Worm (Caenorhabditis elegans): ENCODE data around the gene R12C12.7.
A peak's percentile ranks its signal among the peaks of the same experiment; 100 is the strongest.

The R12C12.7 gene

DNA sequence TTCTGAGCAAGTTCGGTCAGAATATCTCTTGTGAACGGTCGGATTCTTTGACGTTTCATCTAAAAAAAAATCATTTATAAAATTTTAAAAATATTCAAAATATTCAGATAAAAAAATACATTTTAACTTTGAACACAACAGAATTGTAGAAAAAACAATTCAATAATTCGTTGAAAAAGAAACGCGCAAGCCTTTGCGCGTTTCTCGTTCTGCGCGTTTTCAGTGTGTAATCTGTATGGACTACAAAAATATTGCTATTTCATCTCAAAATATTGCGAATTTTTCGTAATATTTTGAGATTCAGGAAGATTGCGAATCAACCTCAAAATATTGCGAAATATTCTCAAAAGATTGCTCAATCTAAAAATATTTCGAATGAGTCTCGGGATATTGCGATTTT lies at the start of gene R12C12.7 (continued):
- TF ChIP-seq ceh-82 (tag; optimal IDR thresholded peaks at IDR 0.05) = no peak
- TF ChIP-seq fos-1 (tag; optimal IDR thresholded peaks at IDR 0.05) = no peak

DNA sequence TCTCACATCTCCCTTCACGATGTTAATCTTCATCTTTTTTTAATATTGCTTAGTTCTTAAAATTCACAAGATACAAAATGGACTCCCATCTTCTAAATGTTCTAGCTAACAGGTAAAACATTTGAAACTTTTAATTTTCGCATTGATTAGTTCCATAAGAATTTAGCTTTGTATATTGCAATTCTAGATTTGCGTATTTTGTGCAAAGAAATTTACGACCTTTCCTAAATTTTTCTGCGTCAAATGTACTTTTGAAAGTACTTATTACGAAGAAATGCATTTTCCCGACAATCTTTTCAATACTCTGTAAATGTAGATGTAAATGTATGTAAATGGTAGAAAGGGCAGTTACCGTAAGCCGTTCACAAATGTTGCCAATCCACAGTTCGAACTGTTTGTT lies 48.2 kb upstream of the R12C12.7 start:
- TF ChIP-seq nhr-237 (tag; optimal IDR thresholded peaks at IDR 0.05) = no peak
- TF ChIP-seq efl-1 (optimal IDR thresholded peaks at IDR 0.05) = no peak
- TF ChIP-seq efl-1 (GFP tag; optimal IDR thresholded peaks at IDR 0.05 in 1 of 2) = peak in 1 of 2 experiments; percentile 55

DNA sequence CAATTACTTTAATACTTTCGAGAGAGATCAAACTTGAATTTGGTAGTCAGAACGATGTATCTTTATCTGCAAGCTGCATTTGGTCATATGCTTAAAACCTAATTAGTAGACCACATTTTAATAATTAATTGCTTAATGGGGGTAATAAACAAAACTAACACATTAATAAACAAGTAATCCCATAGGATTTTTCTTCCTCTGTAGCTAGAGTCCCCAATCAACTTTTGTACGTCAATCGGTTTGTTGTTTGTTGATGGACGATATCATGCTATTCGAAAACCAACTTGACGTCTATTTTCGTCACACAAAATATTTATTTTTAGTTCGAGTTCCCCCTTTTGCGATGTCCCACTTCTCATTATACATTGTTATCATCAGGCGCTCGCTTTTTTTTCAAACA lies 45.7 kb upstream of the R12C12.7 start:
- TF ChIP-seq nhr-28 (tag; optimal IDR thresholded peaks at IDR 0.05) (no peak), dpl-1 (GFP tag; optimal IDR thresholded peaks at IDR 0.05) (no peak), ceh-8 (GFP tag; optimal IDR thresholded peaks at IDR 0.05) (peak; percentile 96), sptf-1 (tag; optimal IDR thresholded peaks at IDR 0.05) (no peak)

DNA sequence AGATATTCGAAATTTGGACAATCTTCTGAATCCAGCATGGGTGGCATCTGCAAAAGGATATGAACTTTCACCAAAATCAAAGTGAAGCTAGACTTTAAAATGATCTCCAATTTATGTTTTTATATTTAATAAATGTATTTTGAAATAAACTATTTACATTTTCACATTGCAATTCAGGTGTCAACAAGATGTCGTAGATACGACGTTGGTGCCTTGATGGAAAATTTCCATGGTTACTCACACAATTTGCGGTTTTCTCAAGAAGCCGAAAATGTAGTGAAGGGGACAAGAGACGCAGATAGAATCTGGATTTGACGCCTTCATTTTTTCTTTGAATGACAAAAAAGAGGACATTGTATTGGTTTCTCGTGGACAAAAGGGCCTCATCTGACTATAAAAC lies 43.7 kb upstream of the R12C12.7 start, which contains the start of gene rgs-3:
rgs-3 (plus strand) TSS at position 301 of the 400 bp plus-strand sequence.
- TF ChIP-seq ztf-11 (tag; optimal IDR thresholded peaks at IDR 0.05) (no peak), tbx-2 (tag; optimal IDR thresholded peaks at IDR 0.05) (no peak), zip-4 (GFP tag; optimal IDR thresholded peaks at IDR 0.05) (no peak), snu-23 (GFP tag; optimal IDR thresholded peaks at IDR 0.05) (no peak), ceh-88 (GFP tag; IDR thresholded peaks at IDR 0.05) (no peak), elt-3 (tag; optimal IDR thresholded peaks at IDR 0.05) (no peak), mdl-1 (tag; optimal IDR thresholded peaks at IDR 0.05) (no peak), ztf-4 (tag; optimal IDR thresholded peaks at IDR 0.05) (no peak), ceh-63 (GFP tag; optimal IDR thresholded peaks at IDR 0.05) (no peak)

DNA sequence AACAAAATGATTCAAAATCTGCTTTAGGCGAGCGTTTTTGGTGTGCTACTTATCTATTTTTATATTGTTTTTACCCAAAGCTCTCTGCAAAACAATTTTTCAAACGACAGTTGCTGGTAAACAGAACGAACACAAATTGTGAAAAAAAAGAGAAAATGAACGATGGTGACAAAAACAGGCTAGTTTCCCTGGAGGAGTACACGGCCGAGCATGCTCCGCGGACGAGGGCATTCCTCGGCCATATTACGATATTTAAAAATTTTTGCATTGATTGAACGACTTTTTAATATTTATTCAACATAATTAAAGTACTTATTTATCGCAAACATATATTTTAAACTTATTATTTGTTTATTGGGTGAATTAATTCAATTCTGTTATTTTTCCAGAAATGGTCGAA lies 41.7 kb upstream of the R12C12.7 start, which contains the start of the genes tpp-2 and rbbp-5:
tpp-2 (minus strand) TSS at position 157 of the 400 bp plus-strand sequence.
rbbp-5 (plus strand) TSS at position 390 of the 400 bp plus-strand sequence.
- peak; percentile 42 for TF ChIP-seq mep-1 (tag; optimal IDR thresholded peaks at IDR 0.05)
- peak; percentile 45 for TF ChIP-seq pax-3 (tag; optimal IDR thresholded peaks at IDR 0.05)
- TF ChIP-seq swsn-7 (tag; optimal IDR thresholded peaks at IDR 0.05) = peak; percentile 60
- TF ChIP-seq lin-39 (tag; optimal IDR thresholded peaks at IDR 0.05) = no peak
- peak; percentile 66 for TF ChIP-seq fkh-4 (tag; optimal IDR thresholded peaks at IDR 0.05; ENCODE audit: borderline replicate concordance)
- TF ChIP-seq nhr-20 (tag; optimal IDR thresholded peaks at IDR 0.05) = peak; percentile 66
- no peak for TF ChIP-seq ceh-88 (GFP tag; IDR thresholded peaks at IDR 0.05)
- no peak for TF ChIP-seq unc-98 (GFP tag; IDR thresholded peaks at IDR 0.05)
- peak; percentile 56 for TF ChIP-seq blmp-1 (tag; optimal IDR thresholded peaks at IDR 0.05)
- TF ChIP-seq rnt-1 (tag; optimal IDR thresholded peaks at IDR 0.05) = peak; percentile 94
- TF ChIP-seq nhr-85 (tag) = peak; percentile 82
- TF ChIP-seq efl-1 (optimal IDR thresholded peaks at IDR 0.05) = peak; percentile 70 to 75
- TF ChIP-seq efl-1 (GFP tag; optimal IDR thresholded peaks at IDR 0.05 in 1 of 2) = peak; percentile 71 to 96
- TF ChIP-seq egl-13 (tag; optimal IDR thresholded peaks at IDR 0.05) = peak; percentile 42
- TF ChIP-seq irx-1 (tag; optimal IDR thresholded peaks at IDR 0.05) = peak; percentile 58
- TF ChIP-seq ceh-82 (tag; optimal IDR thresholded peaks at IDR 0.05) = peak; percentile 33 to 52 (median 42)
- no peak for TF ChIP-seq unc-30 (tag; optimal IDR thresholded peaks at IDR 0.05)
- TF ChIP-seq nhr-19 (GFP tag; conservative IDR thresholded peaks at IDR 0.05) = peak; percentile 59
- peak; percentile 76 for TF ChIP-seq lin-14 (GFP tag; optimal IDR thresholded peaks at IDR 0.05)
- TF ChIP-seq nhr-90 (tag; optimal IDR thresholded peaks at IDR 0.05; ENCODE audit: poor library complexity) = peak; percentile 73
- TF ChIP-seq dpl-1 (GFP tag; optimal IDR thresholded peaks at IDR 0.05) = peak; percentile 53 to 75 (median 67)
- peak; percentile 63 to 73 for TF ChIP-seq lsy-2 (tag; optimal IDR thresholded peaks at IDR 0.05)
- TF ChIP-seq dsc-1 (tag; optimal IDR thresholded peaks at IDR 0.05) = peak; percentile 74
- TF ChIP-seq fkh-10 (GFP tag; optimal IDR thresholded peaks at IDR 0.05) = no peak
- TF ChIP-seq lin-13 (GFP tag; optimal IDR thresholded peaks at IDR 0.05) = peak; percentile 21
- peak; percentile 34 for TF ChIP-seq unc-86 (tag; optimal IDR thresholded peaks at IDR 0.05)
- peak; percentile 80 for TF ChIP-seq ceh-90 (tag; optimal IDR thresholded peaks at IDR 0.05)
- TF ChIP-seq snu-23 (GFP tag; optimal IDR thresholded peaks at IDR 0.05) = peak; percentile 74
- TF ChIP-seq C04F5.9 (tag; optimal IDR thresholded peaks at IDR 0.05) = peak; percentile 50
- peak; percentile 72 for TF ChIP-seq skn-1 (tag; optimal IDR thresholded peaks at IDR 0.05)
- peak; percentile 32 for TF ChIP-seq C16A3.4 (tag; optimal IDR thresholded peaks at IDR 0.05)
- no peak for TF ChIP-seq elt-2 (tag; optimal IDR thresholded peaks at IDR 0.05)
- TF ChIP-seq mab-9 (GFP tag; IDR thresholded peaks at IDR 0.05) = 0 out of 2 replicates have a peak, but pooled peaks have one; percentile 33
- peak; percentile 66 for TF ChIP-seq xbp-1 (tag; optimal IDR thresholded peaks at IDR 0.05)
